Fruit fly (Drosophila melanogaster) Kc167 (cell line): Measurements from ENCODE around the gene CG1835.

Experiments used
- insv ChIP-seq: fragments of >200 bp; optimal IDR thresholded peaks from 3 replicates; lab custom pipeline; 2018; ENCODE audit warnings: missing external identifiers
- psq ChIP-seq: fragments of >200 bp; optimal IDR thresholded peaks from 2 replicates; lab custom pipeline; 2017; ENCODE audit warnings: missing external identifiers

DNA sequence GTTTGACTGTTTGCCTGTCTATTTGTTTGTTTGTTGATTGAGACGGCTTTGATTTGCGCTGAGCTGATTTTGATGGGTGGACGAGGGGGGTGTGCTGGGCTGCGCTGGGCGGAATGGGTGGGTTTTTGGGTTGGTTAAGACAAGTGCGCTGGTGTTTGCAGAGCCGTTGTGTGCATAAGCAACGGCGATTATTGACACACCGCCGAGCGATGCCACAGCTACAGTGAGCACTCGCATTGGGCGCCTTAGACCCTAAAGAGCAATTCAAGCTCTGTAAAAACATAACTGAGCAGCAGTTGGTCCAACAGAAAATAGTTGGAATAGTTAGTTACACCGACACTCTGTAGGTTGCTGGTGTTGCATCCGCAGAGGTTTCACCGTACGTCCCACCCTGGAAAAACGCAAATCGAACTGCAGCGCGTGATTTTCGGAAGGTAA is 6.7 kb upstream of the CG1835 start:
- TF ChIP-seq insv (lab: Kevin White, UChicago) (no peak), psq (lab: Kevin White, UChicago) (no peak)
